Worm (Caenorhabditis elegans): Measurements from ENCODE around the gene F36H12.5.

F36H12.5 gene

DNA sequence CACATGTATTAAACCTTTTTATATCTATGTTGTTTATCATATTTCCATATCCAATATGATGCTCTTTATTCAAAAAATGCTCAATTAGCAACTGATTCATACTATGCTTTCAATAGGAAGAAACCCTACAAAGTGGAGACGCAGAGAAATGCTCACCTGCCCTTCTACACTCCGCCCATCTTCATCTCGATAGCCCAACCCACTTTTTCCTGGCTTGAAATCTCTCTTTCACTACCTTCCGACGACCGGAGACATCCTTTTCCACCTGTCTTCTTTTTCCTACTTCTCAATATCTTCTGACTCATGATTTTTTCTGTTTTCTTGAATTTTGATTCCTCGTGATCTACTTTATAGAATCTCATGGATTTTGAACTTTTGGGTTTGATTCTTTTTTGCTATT, 22.4 kb downstream of the F36H12.5 start:
- TF ChIP-seq ceh-9 (tag; optimal IDR thresholded peaks at IDR 0.05) (no peak), hlh-30 (tag; optimal IDR thresholded peaks at IDR 0.05; ENCODE audit: insufficient read depth) (no peak), pqm-1 (tag; optimal IDR thresholded peaks at IDR 0.05) (no peak), ceh-30 (tag; optimal IDR thresholded peaks at IDR 0.05) (no peak), fkh-10 (GFP tag; optimal IDR thresholded peaks at IDR 0.05) (no peak), ceh-14 (tag; optimal IDR thresholded peaks at IDR 0.05) (no peak), ceh-18 (tag; optimal IDR thresholded peaks at IDR 0.05) (no peak), sox-2 (GFP tag; IDR thresholded peaks at IDR 0.05) (no peak), unc-86 (tag; optimal IDR thresholded peaks at IDR 0.05) (no peak), sdc-2 (tag; optimal IDR thresholded peaks at IDR 0.05) (no peak), F13H6.1 (tag; optimal IDR thresholded peaks at IDR 0.05) (no peak), ztf-16 (tag; optimal IDR thresholded peaks at IDR 0.05) (no peak), gmeb-2 (tag; optimal IDR thresholded peaks at IDR 0.05) (no peak), ahr-1 (tag; optimal IDR thresholded peaks at IDR 0.05) (no peak), T23F11.4 (GFP tag; optimal IDR thresholded peaks at IDR 0.05) (no peak), syd-9 (tag; optimal IDR thresholded peaks at IDR 0.05) (no peak), pag-3 (tag; optimal IDR thresholded peaks at IDR 0.05; ENCODE audit: borderline replicate concordance) (no peak), Y22D7AL.16 (tag; optimal IDR thresholded peaks at IDR 0.05) (no peak), ets-4 (tag; optimal IDR thresholded peaks at IDR 0.05) (no peak), nfya-1 (tag; optimal IDR thresholded peaks at IDR 0.05) (no peak)

DNA sequence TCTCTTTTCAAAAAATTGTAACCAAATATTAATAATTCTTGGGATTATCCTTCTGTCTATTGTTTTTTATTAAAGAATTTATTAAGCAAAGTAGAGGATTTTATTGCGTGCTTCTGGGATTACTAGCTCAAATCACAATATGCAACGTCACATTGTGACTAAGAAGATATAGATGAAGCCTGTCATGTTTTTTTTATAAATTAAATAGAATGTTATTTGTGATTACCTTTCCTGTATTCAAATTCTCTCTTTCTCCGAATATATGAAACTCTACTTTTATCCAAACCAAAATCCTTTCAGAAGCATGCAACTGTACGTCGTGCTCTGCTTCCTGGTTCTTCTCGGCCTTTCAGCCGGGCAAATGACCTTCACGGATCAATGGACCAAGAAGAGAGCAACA, 24.0 kb downstream of the F36H12.5 start, which contains the start of gene nlp-47:
nlp-47 (plus strand) TSS at position 301 of the 400 bp plus-strand sequence.
- no peak for TF ChIP-seq che-1 (tag; optimal IDR thresholded peaks at IDR 0.05)
- no peak for TF ChIP-seq pha-4 (tag; optimal IDR thresholded peaks at IDR 0.05)

DNA sequence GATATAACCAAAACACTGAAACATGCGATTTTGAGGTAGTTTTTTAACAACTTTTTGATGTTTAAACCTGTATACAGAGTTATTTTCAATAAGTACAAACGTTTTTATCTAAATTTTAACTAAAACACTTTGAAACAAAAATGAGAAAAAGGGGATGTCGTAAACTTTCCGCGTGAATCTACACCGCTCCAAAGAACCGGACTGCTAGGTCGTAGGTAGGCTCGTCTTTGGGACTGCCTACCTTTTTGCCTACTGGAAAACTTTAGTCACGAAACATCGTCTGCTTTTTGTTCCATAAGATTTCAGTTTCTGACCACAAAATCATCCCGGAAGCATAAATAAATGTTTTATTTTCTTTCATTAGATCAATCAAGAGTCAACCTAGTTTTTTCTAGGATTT, 24.6 kb downstream of the F36H12.5 start:
- no peak for TF ChIP-seq hlh-13 (GFP tag; optimal IDR thresholded peaks at IDR 0.05)
- no peak for TF ChIP-seq ceh-45 (GFP tag; IDR thresholded peaks at IDR 0.05)
- TF ChIP-seq elt-4 (tag; optimal IDR thresholded peaks at IDR 0.05) = no peak
- no peak for TF ChIP-seq fax-1 (tag; optimal IDR thresholded peaks at IDR 0.05)
- no peak for TF ChIP-seq Y22D7AL.16 (tag; optimal IDR thresholded peaks at IDR 0.05)
- no peak for TF ChIP-seq ama-1 (optimal IDR thresholded peaks at IDR 0.05)
- no peak for TF ChIP-seq dve-1 (tag; optimal IDR thresholded peaks at IDR 0.05)
- no peak for TF ChIP-seq fkh-6 (tag; optimal IDR thresholded peaks at IDR 0.05)
- TF ChIP-seq gmeb-2 (tag; optimal IDR thresholded peaks at IDR 0.05) = no peak
- no peak for TF ChIP-seq unc-55 (GFP tag; optimal IDR thresholded peaks at IDR 0.05)
- no peak for TF ChIP-seq K02D7.2 (tag; optimal IDR thresholded peaks at IDR 0.05)
- no peak for TF ChIP-seq madf-2 (tag; optimal IDR thresholded peaks at IDR 0.05)
- TF ChIP-seq hlh-6 (tag; optimal IDR thresholded peaks at IDR 0.05) = no peak
- no peak for TF ChIP-seq ceh-34 (tag; optimal IDR thresholded peaks at IDR 0.05)
- TF ChIP-seq pha-2 (tag; optimal IDR thresholded peaks at IDR 0.05) = no peak
- TF ChIP-seq pax-1 (tag; optimal IDR thresholded peaks at IDR 0.05) = no peak
- no peak for TF ChIP-seq nhr-11 (tag; optimal IDR thresholded peaks at IDR 0.05)
- no peak for TF ChIP-seq zip-5 (tag; optimal IDR thresholded peaks at IDR 0.05)
- no peak for TF ChIP-seq ref-2 (tag; optimal IDR thresholded peaks at IDR 0.05)
- TF ChIP-seq hlh-8 (tag; optimal IDR thresholded peaks at IDR 0.05) = no peak

DNA sequence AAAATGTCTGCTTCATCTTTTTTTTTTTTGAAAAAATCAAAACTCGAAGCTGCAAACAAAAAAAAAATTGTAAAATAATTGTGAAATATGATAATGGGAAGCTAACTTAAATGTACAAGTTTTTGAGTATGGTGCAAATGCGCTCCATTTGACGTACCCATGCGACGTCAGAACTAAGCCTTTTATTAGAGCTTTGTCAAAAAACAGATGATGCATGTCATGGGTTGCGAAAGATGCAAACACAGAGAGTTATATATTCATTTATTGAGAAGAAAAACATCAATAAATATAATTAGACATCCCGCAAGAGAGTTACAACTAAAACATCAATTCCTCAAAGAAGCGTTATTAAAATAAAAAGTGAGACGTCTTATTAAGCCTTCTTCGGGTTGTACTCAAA, 27.9 kb downstream of the F36H12.5 start:
- no peak for TF ChIP-seq lim-6 (tag; optimal IDR thresholded peaks at IDR 0.05)
- TF ChIP-seq gmeb-2 (tag; optimal IDR thresholded peaks at IDR 0.05) = no peak
- TF ChIP-seq dmd-4 (tag; optimal IDR thresholded peaks at IDR 0.05; ENCODE audit: borderline replicate concordance) = no peak
- no peak for TF ChIP-seq lin-11 (tag; optimal IDR thresholded peaks at IDR 0.05)

Measured in whole organism, late embryonic.